Worm (Caenorhabditis elegans) whole organism, L1 larva: ENCODE results near the gene ins-15.

ENCODE experiments used
- C04F5.9 ChIP-seq: sonication (generic microtip); optimal IDR thresholded peaks from 2 replicates; lab custom pipeline; 2016; ENCODE audit warnings: missing genetic modification characterization, missing compliant biosample characterization
- C16A3.4 ChIP-seq: fragments of 150-350 bp; optimal IDR thresholded peaks from 2 replicates; lab custom pipeline; 2014; ENCODE audit warnings: missing biosample characterization, missing genetic modification characterization
- C34B4.2 ChIP-seq: sonication (generic microtip); optimal IDR thresholded peaks from 2 replicates; lab custom pipeline; 2017; ENCODE audit warnings: mild to moderate bottlenecking, missing genetic modification characterization, missing compliant biosample characterization
- Y116A8C.19 ChIP-seq: sonication (generic microtip); optimal IDR thresholded peaks from 2 replicates; lab custom pipeline; 2016; ENCODE audit warnings: missing compliant biosample characterization, missing genetic modification characterization, borderline replicate concordance
- aha-1 ChIP-seq: fragments of 150-350 bp; optimal IDR thresholded peaks from 2 replicates; lab custom pipeline; 2014; ENCODE audit warnings: missing biosample characterization, missing genetic modification characterization
- alr-1 ChIP-seq: fragments of 200-800 bp; sonication (Bioruptor generic); optimal IDR thresholded peaks from 2 replicates; lab custom pipeline; 2018; ENCODE audit warnings: borderline replicate concordance, mild to moderate bottlenecking, missing genetic modification characterization, missing compliant biosample characterization
- aly-2 ChIP-seq: fragments of 150-350 bp; optimal IDR thresholded peaks from 2 replicates; lab custom pipeline; 2014; ENCODE audit warnings: missing biosample characterization, missing genetic modification characterization
- blmp-1 ChIP-seq: fragments of 150-350 bp; optimal IDR thresholded peaks from 2 replicates; lab custom pipeline; 2014; ENCODE audit warnings: missing biosample characterization, missing genetic modification characterization
- ceh-63 ChIP-seq: fragments of 200-800 bp; sonication (Bioruptor generic); optimal IDR thresholded peaks from 2 replicates; lab custom pipeline; 2018; ENCODE audit warnings: mild to moderate bottlenecking, missing genetic modification characterization, missing compliant biosample characterization
- ceh-8 ChIP-seq: fragments of 200-800 bp; sonication (Bioruptor generic); optimal IDR thresholded peaks from 2 replicates; lab custom pipeline; 2018; ENCODE audit warnings: mild to moderate bottlenecking, missing genetic modification characterization, moderate library complexity, missing compliant biosample characterization
- ceh-82 ChIP-seq, 3 experiments: fragments of 150-350 bp in 1 of 3; sonication (generic microtip) in 2 of 3; optimal IDR thresholded peaks; 2 replicates each; lab custom pipeline; 2014 to 2017; ENCODE audit warnings: missing biosample characterization in 3 of 3, missing genetic modification characterization in 3 of 3
- ceh-88 ChIP-seq: fragments of 200-800 bp; sonication (Bioruptor generic); IDR thresholded peaks from 2 replicates; pipeline ENCODE4 v1.3.6; 2022; ENCODE audit warnings: missing genetic modification characterization, missing compliant biosample characterization
- dpl-1 ChIP-seq, 3 experiments: fragments of 150-350 bp in 2 of 3; sonication (generic microtip) in 1 of 3; optimal IDR thresholded peaks; 2 replicates each; lab custom pipeline; 2014 to 2017; ENCODE audit warnings: missing biosample characterization in 3 of 3, missing genetic modification characterization in 3 of 3, missing genetic modification reagents in 3 of 3
- dsc-1 ChIP-seq: sonication (generic microtip); optimal IDR thresholded peaks from 2 replicates; lab custom pipeline; 2016; ENCODE audit warnings: mild to moderate bottlenecking, missing genetic modification characterization, missing compliant biosample characterization
- efl-1 ChIP-seq, 4 experiments: fragments of 150-350 bp; optimal IDR thresholded peaks in 3 of 4; peaks in 1 of 4; 1 replicate in 1 of 4; 2 replicates in 3 of 4; lab custom pipeline; 2014; ENCODE audit warnings: missing biosample characterization in 2 of 4, missing genetic modification characterization in 2 of 4, missing genetic modification reagents in 2 of 4
- egl-13 ChIP-seq: sonication (generic microtip); optimal IDR thresholded peaks from 2 replicates; lab custom pipeline; 2016; ENCODE audit warnings: missing genotype, missing genetic modification reagents, missing genetic modification characterization, missing compliant biosample characterization
- elt-2 ChIP-seq: sonication (generic microtip); optimal IDR thresholded peaks from 2 replicates; lab custom pipeline; 2016; ENCODE audit warnings: missing genetic modification characterization, mild to moderate bottlenecking, inconsistent platforms, missing compliant biosample characterization, missing genetic modification reagents
- elt-3 ChIP-seq, 6 experiments: fragments of 150-350 bp in 1 of 6; sonication (generic microtip); optimal IDR thresholded peaks; 2 replicates each; lab custom pipeline; 2017 to 2018; ENCODE audit warnings: missing biosample characterization in 6 of 6, missing genetic modification characterization in 6 of 6, inconsistent platforms in 1 of 6
- fkh-4 ChIP-seq: sonication (generic microtip); optimal IDR thresholded peaks from 2 replicates; lab custom pipeline; 2016; ENCODE audit warnings: missing compliant biosample characterization, missing genetic modification characterization, borderline replicate concordance
- fos-1 ChIP-seq: fragments of 150-350 bp; optimal IDR thresholded peaks from 2 replicates; lab custom pipeline; 2014; ENCODE audit warnings: missing biosample characterization, missing genetic modification characterization
- hlh-17 ChIP-seq: fragments of 200-800 bp; sonication (Bioruptor generic); optimal IDR thresholded peaks from 2 replicates; lab custom pipeline; 2018; ENCODE audit warnings: missing genetic modification characterization, mild to moderate bottlenecking, missing compliant biosample characterization, moderate library complexity, borderline replicate concordance
- hpl-2 ChIP-seq: fragments of 150-350 bp; optimal IDR thresholded peaks from 2 replicates; lab custom pipeline; 2014; ENCODE audit warnings: missing biosample characterization, missing genetic modification reagents, missing genetic modification characterization
- irx-1 ChIP-seq: sonication (generic microtip); optimal IDR thresholded peaks from 2 replicates; lab custom pipeline; 2016; ENCODE audit warnings: missing genetic modification characterization, missing compliant biosample characterization
- isw-1 ChIP-seq: fragments of 200-800 bp; sonication (Bioruptor generic); IDR thresholded peaks from 2 replicates; pipeline ENCODE4 v1.3.6; 2022; ENCODE audit warnings: missing genetic modification characterization, missing compliant biosample characterization
- lin-14 ChIP-seq: fragments of 200-800 bp; sonication (Bioruptor generic); optimal IDR thresholded peaks from 2 replicates; lab custom pipeline; 2018; ENCODE audit warnings: mild to moderate bottlenecking, missing genetic modification characterization, moderate library complexity, missing compliant biosample characterization
- lin-35 ChIP-seq, 2 experiments: fragments of 150-350 bp; optimal IDR thresholded peaks; 2 replicates each; lab custom pipeline; 2014; ENCODE audit warnings: missing biosample characterization in 2 of 2, missing genetic modification characterization in 2 of 2, missing genetic modification reagents in 2 of 2
- lir-3 ChIP-seq: sonication (generic microtip); optimal IDR thresholded peaks from 2 replicates; lab custom pipeline; 2016; ENCODE audit warnings: mild to moderate bottlenecking, missing genetic modification characterization, moderate library complexity, missing compliant biosample characterization; ENCODE audit not compliant: poor library complexity
- lsy-2 ChIP-seq, 2 experiments: fragments of 150-350 bp; optimal IDR thresholded peaks; 2 replicates each; lab custom pipeline; 2014; ENCODE audit warnings: missing biosample characterization in 2 of 2, missing genetic modification characterization in 2 of 2
- mab-9 ChIP-seq: fragments of 200-800 bp; sonication (Bioruptor generic); IDR thresholded peaks from 2 replicates; pipeline ENCODE4 v1.3.6; 2022; ENCODE audit warnings: missing genetic modification reagents, missing genetic modification characterization, missing compliant biosample characterization
- mep-1 ChIP-seq: fragments of 150-350 bp; optimal IDR thresholded peaks from 2 replicates; lab custom pipeline; 2014; ENCODE audit warnings: missing biosample characterization, missing genetic modification characterization
- nhr-19 ChIP-seq: fragments of 200-800 bp; sonication (Bioruptor generic); conservative IDR thresholded peaks from 2 replicates; pipeline ENCODE4 v1.3.6; 2022; ENCODE audit warnings: missing genetic modification characterization, missing compliant biosample characterization
- nhr-237 ChIP-seq: fragments of 150-350 bp; optimal IDR thresholded peaks from 2 replicates; lab custom pipeline; 2014; ENCODE audit warnings: missing biosample characterization, missing genetic modification characterization
- nhr-47 ChIP-seq: sonication (generic microtip); optimal IDR thresholded peaks from 2 replicates; lab custom pipeline; 2016; ENCODE audit warnings: mild to moderate bottlenecking, missing genetic modification characterization, moderate library complexity, missing compliant biosample characterization
- nhr-71 ChIP-seq: sonication (generic microtip); optimal IDR thresholded peaks from 2 replicates; lab custom pipeline; 2016; ENCODE audit warnings: mild to moderate bottlenecking, missing genetic modification characterization, moderate library complexity, missing compliant biosample characterization
- nhr-76 ChIP-seq: sonication (generic microtip); optimal IDR thresholded peaks from 2 replicates; lab custom pipeline; 2017; ENCODE audit warnings: missing biosample characterization, missing genetic modification characterization
- nhr-77 ChIP-seq: fragments of 150-350 bp; optimal IDR thresholded peaks from 2 replicates; lab custom pipeline; 2014; ENCODE audit warnings: missing biosample characterization, missing genetic modification characterization
- nhr-84 ChIP-seq: sonication (generic microtip); optimal IDR thresholded peaks from 2 replicates; lab custom pipeline; 2017; ENCODE audit warnings: missing biosample characterization, missing genetic modification characterization
- nhr-90 ChIP-seq: sonication (generic microtip); optimal IDR thresholded peaks from 2 replicates; lab custom pipeline; 2016; ENCODE audit warnings: mild to moderate bottlenecking, missing genetic modification characterization, missing compliant biosample characterization; ENCODE audit not compliant: poor library complexity
- pax-3 ChIP-seq: fragments of 200-800 bp; sonication (Bioruptor generic); optimal IDR thresholded peaks from 2 replicates; lab custom pipeline; 2018; ENCODE audit warnings: mild to moderate bottlenecking, missing genetic modification characterization, moderate library complexity, missing compliant biosample characterization
- pqm-1 ChIP-seq: sonication (generic microtip); optimal IDR thresholded peaks from 3 replicates; lab custom pipeline; 2017; ENCODE audit warnings: missing biosample characterization, missing genetic modification characterization
- skn-1 ChIP-seq: fragments of 150-350 bp; optimal IDR thresholded peaks from 2 replicates; lab custom pipeline; 2014; ENCODE audit warnings: missing biosample characterization, missing genetic modification characterization
- snpc-4 ChIP-seq: fragments of 150-350 bp; optimal IDR thresholded peaks from 2 replicates; lab custom pipeline; 2014; ENCODE audit warnings: missing biosample characterization, missing genetic modification characterization
- snu-23 ChIP-seq: sonication (generic microtip); optimal IDR thresholded peaks from 2 replicates; lab custom pipeline; 2016; ENCODE audit warnings: missing genetic modification characterization, missing compliant biosample characterization
- sox-4 ChIP-seq: sonication (generic microtip); optimal IDR thresholded peaks from 2 replicates; lab custom pipeline; 2016; ENCODE audit warnings: missing genetic modification characterization, missing compliant biosample characterization
- swsn-7 ChIP-seq: sonication (generic microtip); optimal IDR thresholded peaks from 2 replicates; lab custom pipeline; 2016; ENCODE audit warnings: missing genetic modification characterization, missing compliant biosample characterization
- tlp-1 ChIP-seq: fragments of 150-350 bp; optimal IDR thresholded peaks from 2 replicates; lab custom pipeline; 2014; ENCODE audit warnings: missing biosample characterization, missing genetic modification characterization
- unc-130 ChIP-seq: fragments of 150-350 bp; optimal IDR thresholded peaks from 2 replicates; lab custom pipeline; 2017; ENCODE audit warnings: missing biosample characterization, missing genetic modification characterization, inconsistent platforms
- unc-86 ChIP-seq: sonication (generic microtip); optimal IDR thresholded peaks from 2 replicates; lab custom pipeline; 2016; ENCODE audit warnings: missing genetic modification characterization, missing compliant biosample characterization
- vab-15 ChIP-seq: sonication (generic microtip); optimal IDR thresholded peaks from 2 replicates; lab custom pipeline; 2017; ENCODE audit warnings: missing genotype, mild to moderate bottlenecking, missing genetic modification characterization, missing compliant biosample characterization
- zag-1 ChIP-seq: fragments of 150-350 bp; optimal IDR thresholded peaks from 2 replicates; lab custom pipeline; 2014; ENCODE audit warnings: missing biosample characterization, missing genetic modification characterization
- ztf-4 ChIP-seq: fragments of 150-350 bp; optimal IDR thresholded peaks from 2 replicates; lab custom pipeline; 2014; ENCODE audit warnings: missing biosample characterization, missing genetic modification characterization

The ins-15 gene

DNA sequence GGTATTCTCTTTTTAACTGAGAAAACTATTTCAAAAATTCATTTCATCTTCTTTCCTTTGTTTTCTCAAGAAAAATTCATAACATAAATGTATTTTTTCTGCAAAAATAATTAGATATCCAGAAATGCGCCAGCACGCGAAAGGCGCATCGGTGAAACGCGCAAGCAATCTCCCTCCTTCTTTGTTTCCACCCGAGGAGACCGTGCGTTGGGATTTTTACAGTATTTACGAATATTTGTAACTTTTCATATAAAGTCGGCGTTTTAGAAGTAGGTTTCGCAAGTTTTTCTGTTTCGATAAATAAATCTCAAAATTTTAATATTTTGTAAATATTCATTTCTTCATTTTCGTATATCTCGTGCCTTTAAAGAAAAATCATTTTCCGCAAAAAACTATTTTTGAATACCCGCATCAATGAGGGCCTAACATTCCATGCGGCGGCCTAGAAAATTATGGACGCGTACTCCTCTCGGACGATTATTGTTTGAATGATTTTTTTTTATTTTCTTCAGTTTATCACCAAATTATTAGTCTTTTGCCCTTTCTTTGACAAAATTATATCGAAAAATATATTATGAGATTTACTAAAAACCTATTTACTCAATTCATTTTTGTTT is 32.0 kb upstream of the ins-15 start, which contains the start of gene ssup-72 (continued):
- peak; percentile 84 for TF ChIP-seq mep-1 (tag; lab: Kevin White, UChicago)
- TF ChIP-seq ztf-4 (tag; lab: Kevin White, UChicago): peak; percentile 60
- peak; percentile 45 for TF ChIP-seq skn-1 (tag; lab: Kevin White, UChicago)
- peak; percentile 54 for TF ChIP-seq C04F5.9 (tag; lab: Kevin White, UChicago)
- TF ChIP-seq C34B4.2 (tag; lab: Kevin White, UChicago): no peak
- no peak for TF ChIP-seq vab-15 (tag; lab: Kevin White, UChicago)
- no peak for TF ChIP-seq nhr-76
- TF ChIP-seq tlp-1: no peak
- no peak for TF ChIP-seq nhr-237 (tag; lab: Kevin White, UChicago)
- TF ChIP-seq lin-14 (GFP tag; lab: Kevin White, UChicago): peak; percentile 84
- peak; percentile 4 for TF ChIP-seq aly-2 (tag; lab: Kevin White, UChicago)
- no peak for TF ChIP-seq pqm-1 (tag; lab: Kevin White, UChicago)
- peak; percentile 50 for TF ChIP-seq isw-1 (GFP tag; lab: Robert Waterston, UW)
- peak; percentile 77 to 79 for TF ChIP-seq lsy-2 (tag; optimal IDR thresholded peaks at IDR 0.05; lab: Kevin White, UChicago)
- TF ChIP-seq fos-1: no peak
- TF ChIP-seq ceh-8 (GFP tag; lab: Kevin White, UChicago): no peak
- peak; percentile 94 for TF ChIP-seq lir-3
- TF ChIP-seq elt-2 (tag; lab: Kevin White, UChicago): peak; percentile 35
- peak; percentile 84 to 91 for TF ChIP-seq lin-35 (GFP tag; optimal IDR thresholded peaks at IDR 0.05; lab: Kevin White, UChicago)
- peak; percentile 80 to 90 (median 85) for TF ChIP-seq dpl-1 (GFP tag; optimal IDR thresholded peaks at IDR 0.05; lab: Kevin White, UChicago)
- TF ChIP-seq aha-1 (tag; lab: Kevin White, UChicago): no peak
- TF ChIP-seq nhr-71 (tag; lab: Kevin White, UChicago): peak; percentile 90
- peak; percentile 79 for TF ChIP-seq nhr-19 (GFP tag; lab: Robert Waterston, UW)
- peak in 2 of 6 experiments; percentile 32 to 47 for TF ChIP-seq elt-3 (tag; optimal IDR thresholded peaks at IDR 0.05; lab: Kevin White, UChicago)
- peak; percentile 77 for TF ChIP-seq unc-86
- no peak for TF ChIP-seq hpl-2 (GFP tag; lab: Kevin White, UChicago)
- TF ChIP-seq ceh-63 (GFP tag; lab: Kevin White, UChicago): no peak
- TF ChIP-seq Y116A8C.19 (tag; lab: Kevin White, UChicago): peak; percentile 67
- TF ChIP-seq unc-130 (tag; lab: Kevin White, UChicago): peak; percentile 76
- TF ChIP-seq hlh-17: no peak
- peak; percentile 62 for TF ChIP-seq C16A3.4 (tag; lab: Kevin White, UChicago)
- TF ChIP-seq efl-1 (optimal IDR thresholded peaks at IDR 0.05; lab: Kevin White, UChicago): peak; percentile 27 to 87
- peak; percentile 87 to 98 for TF ChIP-seq efl-1 (GFP tag; optimal IDR thresholded peaks at IDR 0.05 in 1 of 2; lab: Kevin White, UChicago)
- TF ChIP-seq nhr-77 (tag; lab: Kevin White, UChicago): peak; percentile 15
- TF ChIP-seq blmp-1 (tag; lab: Kevin White, UChicago): peak; percentile 25
- peak; percentile 86 for TF ChIP-seq egl-13
- peak; percentile 83 for TF ChIP-seq sox-4 (tag; lab: Kevin White, UChicago)
- TF ChIP-seq zag-1 (tag; lab: Kevin White, UChicago): no peak
- no peak for TF ChIP-seq nhr-84
- TF ChIP-seq ceh-88 (GFP tag; lab: Robert Waterston, UW): peak; percentile 62; the same call in 1 of the 2 replicates
- TF ChIP-seq irx-1 (tag; lab: Kevin White, UChicago): peak; percentile 82
- TF ChIP-seq alr-1 (tag; lab: Kevin White, UChicago): no peak
- TF ChIP-seq snu-23 (GFP tag; lab: Kevin White, UChicago): peak; percentile 84
- peak; percentile 87 for TF ChIP-seq nhr-90 (tag; lab: Kevin White, UChicago)
- peak; percentile 18 to 61 (median 24) for TF ChIP-seq ceh-82 (tag; optimal IDR thresholded peaks at IDR 0.05; lab: Kevin White, UChicago)
- TF ChIP-seq nhr-47 (tag; lab: Kevin White, UChicago): peak; percentile 86
- peak; percentile 85 for TF ChIP-seq pax-3 (tag; lab: Kevin White, UChicago)
- peak; percentile 80 for TF ChIP-seq swsn-7 (tag; lab: Kevin White, UChicago)
- peak; percentile 81 for TF ChIP-seq dsc-1
- peak; percentile 41 for TF ChIP-seq snpc-4 (tag; lab: Kevin White, UChicago)
- peak; percentile 69 for TF ChIP-seq mab-9 (GFP tag; lab: Robert Waterston, UW)
- TF ChIP-seq fkh-4 (tag; lab: Kevin White, UChicago): peak; percentile 86
